Fruit fly (Drosophila melanogaster): ENCODE measurements around the gene CG15021.

The CG15021 gene

dm6 chr3L:4413800-4414446 lies 22.6 kb upstream of the CG15021 start (continued):
- TF ChIP-seq kay (GFP tag; optimal IDR thresholded peaks at IDR 0.05) = peak; percentile 92
- no peak for TF ChIP-seq Ravus (GFP tag; IDR thresholded peaks at IDR 0.05)
- no peak for TF ChIP-seq btn (GFP tag; optimal IDR thresholded peaks at IDR 0.05)
- TF ChIP-seq CG12391 (tag; optimal IDR thresholded peaks at IDR 0.05) = no peak
- no peak for TF ChIP-seq croc (GFP tag; conservative IDR thresholded peaks at IDR 0.05)
- no peak; the same call in 1 of the 2 replicates for TF ChIP-seq Atf6 (GFP tag; IDR thresholded peaks at IDR 0.05)
- TF ChIP-seq CG14710 (tag; optimal IDR thresholded peaks at IDR 0.05) = no peak
- no peak for TF ChIP-seq tgo (GFP tag; IDR thresholded peaks at IDR 0.05)
- TF ChIP-seq Sox100B (GFP tag; optimal IDR thresholded peaks at IDR 0.05) = no peak
- no peak for TF ChIP-seq Spps (tag; optimal IDR thresholded peaks at IDR 0.05)
- peak; percentile 95 for TF ChIP-seq Med (GFP tag)
- peak; percentile 55; the same call in 1 of the 2 replicates for TF ChIP-seq sna (GFP tag; IDR thresholded peaks at IDR 0.05; ENCODE audit: partially characterized antibody)
- TF ChIP-seq CG1529 (GFP tag; optimal IDR thresholded peaks at IDR 0.05) = no peak
- peak; percentile 82 for TF ChIP-seq rib (GFP tag; IDR thresholded peaks at IDR 0.05)
- no peak for TF ChIP-seq dysf (GFP tag; IDR thresholded peaks at IDR 0.05)
- no peak for TF ChIP-seq CG9609 (GFP tag; optimal IDR thresholded peaks at IDR 0.05)
- no peak for TF ChIP-seq YL-1 (GFP tag; optimal IDR thresholded peaks at IDR 0.05)
- TF ChIP-seq p53 (GFP tag; optimal IDR thresholded peaks at IDR 0.05) = no peak
- peak; percentile 27 for TF ChIP-seq oc (tag; optimal IDR thresholded peaks at IDR 0.05)
- no peak for TF ChIP-seq luna (GFP tag; optimal IDR thresholded peaks at IDR 0.05)
- TF ChIP-seq CG12104 (GFP tag; optimal IDR thresholded peaks at IDR 0.05) = no peak
- TF ChIP-seq pros (GFP tag; optimal IDR thresholded peaks at IDR 0.05) = no peak
- TF ChIP-seq Dfd (GFP tag; optimal IDR thresholded peaks at IDR 0.05) = no peak
- TF ChIP-seq klu (GFP tag; IDR thresholded peaks at IDR 0.05) = 0 out of 2 replicates have a peak, but pooled peaks have one; percentile 7
- TF ChIP-seq row (GFP tag; IDR thresholded peaks at IDR 0.05) = peak; percentile 68
- no peak for TF ChIP-seq CG10321 (GFP tag; IDR thresholded peaks at IDR 0.05)
- no peak for TF ChIP-seq Neu2 (GFP tag; optimal IDR thresholded peaks at IDR 0.05; ENCODE audit: borderline replicate concordance)
- peak; percentile 16 for TF ChIP-seq CG17385 (GFP tag; optimal IDR thresholded peaks at IDR 0.05)
- no peak for TF ChIP-seq CG10654 (GFP tag; optimal IDR thresholded peaks at IDR 0.05)
- TF ChIP-seq Dek (tag; optimal IDR thresholded peaks at IDR 0.05) = no peak
- TF ChIP-seq CG1647 (GFP tag; optimal IDR thresholded peaks at IDR 0.05) = no peak
- no peak for TF ChIP-seq scrt (GFP tag; optimal IDR thresholded peaks at IDR 0.05)
- no peak for TF ChIP-seq CG7372 (GFP tag; IDR thresholded peaks at IDR 0.05)
- peak; percentile 66; the same call in 1 of the 3 replicates for TF ChIP-seq CG11456 (GFP tag; IDR thresholded peaks at IDR 0.05)
- TF ChIP-seq CHES-1-like (GFP tag; optimal IDR thresholded peaks at IDR 0.05) = no peak
- TF ChIP-seq CG12299 (tag; optimal IDR thresholded peaks at IDR 0.05) = no peak
- TF ChIP-seq eve (GFP tag; optimal IDR thresholded peaks at IDR 0.05) = no peak
- no peak for TF ChIP-seq sob (GFP tag; IDR thresholded peaks at IDR 0.05)
- no peak for TF ChIP-seq CG15601 (tag; optimal IDR thresholded peaks at IDR 0.05)
- TF ChIP-seq gce (GFP tag; IDR thresholded peaks at IDR 0.05) = no peak
- TF ChIP-seq CG10267 (tag; optimal IDR thresholded peaks at IDR 0.05) = no peak
- no peak for TF ChIP-seq CG10979 (tag; optimal IDR thresholded peaks at IDR 0.05)
- no peak for TF ChIP-seq CG4424 (GFP tag; optimal IDR thresholded peaks at IDR 0.05)
- TF ChIP-seq zfh1 (GFP tag; IDR thresholded peaks at IDR 0.05) = 0 out of 3 replicates have a peak, but pooled peaks have one; percentile 11
- no peak for TF ChIP-seq ttk (GFP tag; IDR thresholded peaks at IDR 0.05)
- TF ChIP-seq Gsc (GFP tag; IDR thresholded peaks at IDR 0.05) = no peak
- no peak for TF ChIP-seq Dad (GFP tag; optimal IDR thresholded peaks at IDR 0.05)
- 0 out of 3 replicates have a peak, but pooled peaks have one; percentile 26 for TF ChIP-seq so (GFP tag; IDR thresholded peaks at IDR 0.05)
- no peak for TF ChIP-seq wdn (GFP tag; IDR thresholded peaks at IDR 0.05)
- no peak for TF ChIP-seq odd (GFP tag; optimal IDR thresholded peaks at IDR 0.05)
- no peak for TF ChIP-seq TFAM (GFP tag; optimal IDR thresholded peaks at IDR 0.05)
